Worm (Caenorhabditis elegans): ENCODE data around the gene PDB1.1.

DNA sequence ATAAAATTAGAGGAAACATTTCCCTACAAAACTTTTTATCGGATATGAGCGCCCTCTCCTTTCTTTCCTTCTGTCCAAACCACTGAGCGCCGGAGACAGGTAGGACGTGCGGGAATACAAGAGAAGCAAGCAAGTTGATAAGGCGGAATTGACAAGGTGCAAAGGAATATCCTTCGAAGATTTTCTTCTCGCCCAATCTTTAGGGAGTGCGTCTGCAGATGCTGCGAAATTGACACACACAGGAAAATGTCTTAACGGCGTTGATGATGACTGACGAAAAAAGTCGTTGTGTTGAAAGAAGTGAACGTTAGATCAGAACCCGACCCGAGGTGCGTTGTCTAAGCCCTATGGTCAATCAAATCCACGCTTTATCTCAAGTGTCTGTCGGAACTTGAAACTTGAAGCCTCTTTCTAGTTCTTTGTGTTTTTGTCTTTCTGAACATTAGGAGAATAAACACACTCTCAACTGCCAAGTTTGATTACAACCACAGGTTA, 28.9 kb upstream of the PDB1.1 start:
- TF ChIP-seq ama-1 (optimal IDR thresholded peaks at IDR 0.05) (no peak), hmg-4 (GFP tag; optimal IDR thresholded peaks at IDR 0.05) (no peak), F13C5.2 (tag; optimal IDR thresholded peaks at IDR 0.05) (no peak), ceh-13 (GFP tag; optimal IDR thresholded peaks at IDR 0.05) (no peak), tra-4 (tag; optimal IDR thresholded peaks at IDR 0.05) (no peak), flt-1 (GFP tag; IDR thresholded peaks at IDR 0.05) (no peak), pes-1 (GFP tag; IDR thresholded peaks at IDR 0.05) (no peak)

Data from whole organism, early embryonic.